Fruit fly (Drosophila melanogaster) whole organism, embryonic: ENCODE measurements around the gene CG3091.

ENCODE experiments used
- Adf1 ChIP-seq: fragments of 200-800 bp; sonication (Bioruptor generic); IDR thresholded peaks from 2 replicates; pipeline ENCODE4 v1.3.6; 2022; ENCODE audit warnings: missing biosample characterization, missing genetic modification characterization
- BEAF-32 ChIP-seq: fragments of 200-800 bp; sonication (Bioruptor generic); optimal IDR thresholded peaks from 3 replicates; lab custom pipeline; 2017; ENCODE audit warnings: missing biosample characterization, missing genetic modification characterization, mild to moderate bottlenecking, moderate library complexity, missing genetic modification reagents
- C15 ChIP-seq: fragments of 200-800 bp; sonication (Bioruptor generic); IDR thresholded peaks from 3 replicates; pipeline ENCODE4 v1.3.6; 2022; ENCODE audit warnings: missing biosample characterization, missing genetic modification characterization
- CG10366 ChIP-seq: fragments of 200-800 bp; sonication (Bioruptor generic); IDR thresholded peaks from 2 replicates; pipeline ENCODE4 v1.3.6; 2022; ENCODE audit warnings: missing biosample characterization, missing genetic modification characterization
- CG10431 ChIP-seq: fragments of 200-800 bp; sonication (Bioruptor generic); optimal IDR thresholded peaks from 3 replicates; lab custom pipeline; 2018; ENCODE audit warnings: missing biosample characterization, mild to moderate bottlenecking, missing genetic modification characterization
- CG11456 ChIP-seq: fragments of 200-800 bp; sonication (Bioruptor generic); IDR thresholded peaks from 3 replicates; pipeline ENCODE4 v1.3.6; 2022; ENCODE audit warnings: missing biosample characterization, missing genetic modification characterization
- CG11504 ChIP-seq: fragments of 200-800 bp; sonication (Bioruptor generic); optimal IDR thresholded peaks from 3 replicates; lab custom pipeline; 2019; ENCODE audit warnings: missing biosample characterization, mild to moderate bottlenecking, missing genetic modification characterization, moderate library complexity
- CG11695 ChIP-seq: fragments of 200-800 bp; sonication (Bioruptor generic); IDR thresholded peaks from 3 replicates; pipeline ENCODE4 v1.3.6; 2022; ENCODE audit warnings: missing biosample characterization, missing genetic modification characterization
- CG15696 ChIP-seq: fragments of 200-800 bp; sonication (Bioruptor generic); optimal IDR thresholded peaks from 2 replicates; lab custom pipeline; 2019; ENCODE audit warnings: missing biosample characterization, mild to moderate bottlenecking, missing genetic modification characterization, moderate library complexity
- CG17186 ChIP-seq: fragments of 200-800 bp; sonication (Bioruptor generic); optimal IDR thresholded peaks from 3 replicates; lab custom pipeline; 2017; ENCODE audit warnings: missing biosample characterization, missing genetic modification reagents, missing genetic modification characterization
- CG18476 ChIP-seq: fragments of 200-800 bp; sonication (Bioruptor generic); optimal IDR thresholded peaks from 2 replicates; lab custom pipeline; 2016; ENCODE audit warnings: missing biosample characterization, mild to moderate bottlenecking, missing genetic modification characterization
- CG18619 ChIP-seq: fragments of 200-800 bp; sonication (Bioruptor generic); optimal IDR thresholded peaks from 3 replicates; lab custom pipeline; 2017; ENCODE audit warnings: missing biosample characterization, mild to moderate bottlenecking, missing genetic modification characterization
- CG2875 ChIP-seq: fragments of 200-800 bp; sonication (Bioruptor generic); optimal IDR thresholded peaks from 2 replicates; lab custom pipeline; 2017; ENCODE audit warnings: missing biosample characterization, mild to moderate bottlenecking, missing genetic modification characterization, missing genetic modification reagents
- CG32532 ChIP-seq: fragments of 200-800 bp; sonication (Bioruptor generic); IDR thresholded peaks from 2 replicates; pipeline ENCODE4 v1.3.6; 2022; ENCODE audit warnings: missing biosample characterization, missing genetic modification characterization
- CG3281 ChIP-seq: fragments of 200-800 bp; sonication (Bioruptor generic); optimal IDR thresholded peaks from 3 replicates; lab custom pipeline; 2017; ENCODE audit warnings: missing biosample characterization, mild to moderate bottlenecking, missing genetic modification characterization
- CG33213 ChIP-seq: fragments of 200-800 bp; sonication (Bioruptor generic); optimal IDR thresholded peaks from 3 replicates; lab custom pipeline; 2016; ENCODE audit warnings: missing biosample characterization, missing genetic modification characterization
- CG34376 ChIP-seq: fragments of 200-800 bp; sonication (Bioruptor generic); optimal IDR thresholded peaks from 2 replicates; lab custom pipeline; 2018; ENCODE audit warnings: missing biosample characterization, mild to moderate bottlenecking, missing genetic modification characterization
- CG4730 ChIP-seq: fragments of 200-800 bp; sonication (Bioruptor generic); IDR thresholded peaks from 2 replicates; pipeline ENCODE4 v1.3.6; 2022; ENCODE audit warnings: missing biosample characterization, missing genetic modification characterization
- CG8388 ChIP-seq: fragments of 200-800 bp; sonication (Bioruptor generic); optimal IDR thresholded peaks from 2 replicates; lab custom pipeline; 2019; ENCODE audit warnings: missing biosample characterization, mild to moderate bottlenecking, missing genetic modification characterization, moderate library complexity
- D ChIP-seq, 2 experiments: fragments of 200-800 bp in 1 of 2; fragments of >200 bp in 1 of 2; sonication (Bioruptor generic) in 1 of 2; optimal IDR thresholded peaks; 2 replicates in 1 of 2; 3 replicates in 1 of 2; lab custom pipeline; 2017; ENCODE audit warnings: mild to moderate bottlenecking in 1 of 2, missing biosample characterization in 1 of 2, missing genetic modification characterization in 1 of 2, missing genetic modification reagents in 1 of 2
- Dfd ChIP-seq, 2 experiments: fragments of >200 bp; optimal IDR thresholded peaks; 2 replicates each; lab custom pipeline; 2017; ENCODE audit warnings: missing biosample characterization in 2 of 2, missing genetic modification characterization in 2 of 2
- HmgZ ChIP-seq: fragments of 200-800 bp; sonication (Bioruptor generic); optimal IDR thresholded peaks from 2 replicates; lab custom pipeline; 2018; ENCODE audit warnings: missing biosample characterization, mild to moderate bottlenecking, missing genetic modification characterization
- Max ChIP-seq: fragments of 200-800 bp; sonication (Bioruptor generic); optimal IDR thresholded peaks from 2 replicates; lab custom pipeline; 2016; ENCODE audit warnings: missing biosample characterization, mild to moderate bottlenecking, missing genetic modification characterization
- Neu2 ChIP-seq: fragments of 200-800 bp; sonication (Bioruptor generic); optimal IDR thresholded peaks from 3 replicates; lab custom pipeline; 2016; ENCODE audit warnings: missing biosample characterization, missing genetic modification characterization, borderline replicate concordance
- Nf-YA ChIP-seq: fragments of 200-800 bp; sonication (Bioruptor generic); IDR thresholded peaks from 2 replicates; pipeline ENCODE4 v1.3.6; 2022; ENCODE audit warnings: missing biosample characterization, missing genetic modification characterization
- Pdp1 ChIP-seq, 2 experiments: fragments of 200-800 bp; sonication (Bioruptor generic); optimal IDR thresholded peaks; 3 replicates each; lab custom pipeline; 2016; ENCODE audit warnings: missing biosample characterization in 2 of 2, missing genetic modification characterization in 2 of 2, mild to moderate bottlenecking in 1 of 2, moderate library complexity in 1 of 2
- Ptx1 ChIP-seq: fragments of 200-800 bp; sonication (Bioruptor generic); IDR thresholded peaks from 2 replicates; pipeline ENCODE4 v1.3.6; 2022; ENCODE audit warnings: missing biosample characterization, missing genetic modification characterization
- Rx ChIP-seq: fragments of 200-800 bp; sonication (Bioruptor generic); IDR thresholded peaks from 2 replicates; pipeline ENCODE4 v1.3.6; 2022; ENCODE audit warnings: missing biosample characterization, missing genetic modification characterization
- Taf1 ChIP-seq: fragments of 200-800 bp; sonication (Bioruptor generic); IDR thresholded peaks from 2 replicates; pipeline ENCODE4 v1.3.6; 2022; ENCODE audit warnings: missing biosample characterization, missing genetic modification characterization
- Trl ChIP-seq, 3 experiments: fragments of >200 bp in 2 of 3; fragments of 200-800 bp in 1 of 3; sonication (Bioruptor generic) in 1 of 3; optimal IDR thresholded peaks; 2 replicates in 1 of 3; 3 replicates in 2 of 3; lab custom pipeline; 2016 to 2017; ENCODE audit warnings: missing biosample characterization in 1 of 3, missing genetic modification characterization in 1 of 3
- btn ChIP-seq: fragments of 200-800 bp; sonication (Bioruptor generic); optimal IDR thresholded peaks from 2 replicates; lab custom pipeline; 2016; ENCODE audit warnings: missing biosample characterization, missing genetic modification characterization
- dati ChIP-seq: fragments of 200-800 bp; sonication (Bioruptor generic); IDR thresholded peaks from 2 replicates; pipeline ENCODE4 v1.3.6; 2022; ENCODE audit warnings: missing biosample characterization, missing genetic modification characterization
- dimm ChIP-seq: fragments of 200-800 bp; sonication (Bioruptor generic); IDR thresholded peaks from 2 replicates; pipeline ENCODE4 v1.3.6; 2022; ENCODE audit warnings: missing biosample characterization, missing genetic modification characterization
- disco-r ChIP-seq: fragments of 200-800 bp; sonication (Bioruptor generic); optimal IDR thresholded peaks from 2 replicates; lab custom pipeline; 2016; ENCODE audit warnings: missing biosample characterization, missing genetic modification characterization
- dmrt11E ChIP-seq: fragments of 200-800 bp; sonication (Bioruptor generic); optimal IDR thresholded peaks from 3 replicates; lab custom pipeline; 2018; ENCODE audit warnings: missing biosample characterization, mild to moderate bottlenecking, missing genetic modification characterization, moderate library complexity
- ewg ChIP-seq: fragments of 200-800 bp; sonication (Bioruptor generic); optimal IDR thresholded peaks from 3 replicates; lab custom pipeline; 2017; ENCODE audit warnings: mild to moderate bottlenecking, missing biosample characterization, missing genetic modification reagents, missing genetic modification characterization
- fd102C ChIP-seq: fragments of 200-800 bp; sonication (Bioruptor generic); optimal IDR thresholded peaks from 2 replicates; lab custom pipeline; 2018; ENCODE audit warnings: missing biosample characterization, mild to moderate bottlenecking, missing genetic modification characterization, moderate library complexity
- jumu ChIP-seq: fragments of 200-800 bp; sonication (Bioruptor generic); optimal IDR thresholded peaks from 3 replicates; lab custom pipeline; 2016; ENCODE audit warnings: missing biosample characterization, missing genetic modification characterization
- nau ChIP-seq: fragments of 200-800 bp; sonication (Bioruptor generic); optimal IDR thresholded peaks from 3 replicates; lab custom pipeline; 2017; ENCODE audit warnings: missing biosample characterization, mild to moderate bottlenecking, missing genetic modification characterization, missing genetic modification reagents
- oc ChIP-seq: fragments of 200-800 bp; sonication (Bioruptor generic); optimal IDR thresholded peaks from 2 replicates; lab custom pipeline; 2018; ENCODE audit warnings: missing biosample characterization, mild to moderate bottlenecking, missing genetic modification characterization, moderate library complexity
- onecut ChIP-seq: fragments of 200-800 bp; sonication (Bioruptor generic); IDR thresholded peaks from 2 replicates; pipeline ENCODE4 v1.3.6; 2022; ENCODE audit warnings: missing biosample characterization, missing genetic modification characterization
- seq ChIP-seq: fragments of 200-800 bp; sonication (Bioruptor generic); IDR thresholded peaks from 2 replicates; pipeline ENCODE4 v1.3.6; 2022; ENCODE audit warnings: missing biosample characterization, missing genetic modification characterization
- slbo ChIP-seq: fragments of 200-800 bp; sonication (Bioruptor generic); IDR thresholded peaks from 2 replicates; pipeline ENCODE4 v1.3.6; 2022; ENCODE audit warnings: missing biosample characterization, missing genetic modification characterization
- slp2 ChIP-seq: fragments of 200-800 bp; sonication (Bioruptor generic); optimal IDR thresholded peaks from 2 replicates; lab custom pipeline; 2016; ENCODE audit warnings: missing biosample characterization, missing genetic modification characterization
- vnd ChIP-seq: fragments of 200-800 bp; sonication (Bioruptor generic); IDR thresholded peaks from 3 replicates; pipeline ENCODE4 v1.3.6; 2022; ENCODE audit warnings: missing biosample characterization, missing genetic modification characterization; ENCODE audit not compliant: partially characterized antibody
- wor ChIP-seq: fragments of 200-800 bp; sonication (Bioruptor generic); IDR thresholded peaks from 2 replicates; pipeline ENCODE4 v1.3.6; 2022; ENCODE audit warnings: missing biosample characterization, missing genetic modification characterization
- zen2 ChIP-seq: fragments of 200-800 bp; sonication (Bioruptor generic); IDR thresholded peaks from 3 replicates; pipeline ENCODE4 v1.3.6; 2022; ENCODE audit warnings: missing biosample characterization, missing genetic modification characterization; ENCODE audit not compliant: partially characterized antibody

Gene CG3091

dm6 chrX:2296230-2297044 lies 42.4 kb upstream of the CG3091 start (continued):
- no peak; the same call in none of the 2 replicates for TF ChIP-seq CG4730 (GFP tag; lab: Robert Waterston, UW)
- peak; percentile 95 for TF ChIP-seq dmrt11E
- TF ChIP-seq CG10431 (GFP tag; lab: Kevin White, UChicago), result peak; percentile 86
- TF ChIP-seq CG3281 (GFP tag; lab: Kevin White, UChicago), result peak; percentile 93
- no peak for TF ChIP-seq Dfd (GFP tag; optimal IDR thresholded peaks at IDR 0.05; lab: Kevin White, UChicago)
- peak; percentile 90 for TF ChIP-seq onecut (GFP tag; lab: Robert Waterston, UW)
- peak; percentile 7 for TF ChIP-seq BEAF-32 (GFP tag; lab: Kevin White, UChicago)
- peak; percentile 81 for TF ChIP-seq nau
- peak; percentile 64 for TF ChIP-seq Nf-YA
- peak; percentile 77 for TF ChIP-seq CG32532
- TF ChIP-seq CG8388 (GFP tag; lab: Kevin White, UChicago), result peak; percentile 89
- peak; percentile 58 for TF ChIP-seq CG10366 (GFP tag; lab: Robert Waterston, UW)
- TF ChIP-seq CG18476 (GFP tag; lab: Kevin White, UChicago), result peak; percentile 90
- peak; percentile 89 for TF ChIP-seq CG15696 (tag; lab: Kevin White, UChicago)
- peak; percentile 95 for TF ChIP-seq slp2
- TF ChIP-seq jumu, result peak; percentile 96
- TF ChIP-seq C15 (GFP tag; lab: Robert Waterston, UW), result peak; percentile 54; the same call in 1 of the 3 replicates
- peak; percentile 64; the same call in 1 of the 2 replicates for TF ChIP-seq Taf1 (GFP tag; lab: Robert Waterston, UW)
- peak; percentile 92 for TF ChIP-seq Max
- peak; percentile 87 for TF ChIP-seq CG34376 (GFP tag; lab: Kevin White, UChicago)
- peak; percentile 87 for TF ChIP-seq ewg (GFP tag; lab: Kevin White, UChicago)
- peak; percentile 96 for TF ChIP-seq CG18619 (GFP tag; lab: Kevin White, UChicago)
- peak; percentile 85 for TF ChIP-seq Neu2 (GFP tag; lab: Kevin White, UChicago)
- peak; percentile 86 for TF ChIP-seq seq
- TF ChIP-seq zen2 (GFP tag; lab: Robert Waterston, UW), result no peak
- TF ChIP-seq fd102C (GFP tag; lab: Kevin White, UChicago), result peak; percentile 42
- TF ChIP-seq CG11695 (GFP tag; lab: Robert Waterston, UW), result peak; percentile 87
- peak; percentile 88 for TF ChIP-seq btn (GFP tag; lab: Kevin White, UChicago)
- TF ChIP-seq slbo (GFP tag; lab: Robert Waterston, UW), result peak; percentile 84
- TF ChIP-seq Pdp1 (GFP tag; optimal IDR thresholded peaks at IDR 0.05; lab: Kevin White, UChicago), result peak; percentile 87 to 96
- peak; percentile 94 for TF ChIP-seq CG2875 (GFP tag; lab: Kevin White, UChicago)
- peak; percentile 95 for TF ChIP-seq CG11504
- TF ChIP-seq dati (GFP tag; lab: Robert Waterston, UW), result no peak
- no peak for TF ChIP-seq vnd
- peak in 1 of 2 experiments; percentile 66 for TF ChIP-seq Trl (optimal IDR thresholded peaks at IDR 0.05; lab: Kevin White, UChicago)
- peak; percentile 93 for TF ChIP-seq Trl (GFP tag; optimal IDR thresholded peaks at IDR 0.05; lab: Kevin White, UChicago)
- TF ChIP-seq CG17186 (GFP tag; lab: Kevin White, UChicago), result peak; percentile 84
- TF ChIP-seq Ptx1 (GFP tag; lab: Robert Waterston, UW), result peak; percentile 88
- TF ChIP-seq oc, result peak; percentile 84
- peak; percentile 89 for TF ChIP-seq disco-r (GFP tag; lab: Kevin White, UChicago)
- TF ChIP-seq Rx (GFP tag; lab: Robert Waterston, UW), result peak; percentile 69
- TF ChIP-seq CG33213 (GFP tag; lab: Kevin White, UChicago), result peak; percentile 87
- peak; percentile 82 for TF ChIP-seq wor (GFP tag; lab: Robert Waterston, UW)
- TF ChIP-seq Adf1 (GFP tag; lab: Robert Waterston, UW), result peak; percentile 59
- peak; percentile 47; the same call in 1 of the 2 replicates for TF ChIP-seq dimm (GFP tag; lab: Robert Waterston, UW)
- TF ChIP-seq CG11456 (GFP tag; lab: Robert Waterston, UW), result peak; percentile 63; the same call in 2 of the 3 replicates
- TF ChIP-seq HmgZ (tag; lab: Kevin White, UChicago), result peak; percentile 90
- no peak for TF ChIP-seq D (optimal IDR thresholded peaks at IDR 0.05; lab: Kevin White, UChicago)
- TF ChIP-seq D (GFP tag; optimal IDR thresholded peaks at IDR 0.05; lab: Kevin White, UChicago), result peak; percentile 94
